Worm (Caenorhabditis elegans) whole organism, L2 larva: ENCODE data around the gene algn-2.
A peak's percentile ranks its signal among the peaks of the same experiment; 100 is the strongest.

Experiments
- C34F6.9 ChIP-seq: fragments of 150-350 bp; optimal IDR thresholded peaks from 2 replicates; lab custom pipeline; 2014; ENCODE audit warnings: missing biosample characterization, missing genetic modification characterization
- F13H6.1 ChIP-seq: sonication (generic microtip); optimal IDR thresholded peaks from 2 replicates; lab custom pipeline; 2016; ENCODE audit warnings: missing genetic modification characterization, missing compliant biosample characterization
- R02D3.7 ChIP-seq: fragments of 150-350 bp; optimal IDR thresholded peaks from 2 replicates; lab custom pipeline; 2014; ENCODE audit warnings: missing biosample characterization, missing genetic modification characterization
- Y55F3AM.14 ChIP-seq: fragments of 200-800 bp; sonication (Bioruptor generic); optimal IDR thresholded peaks from 2 replicates; lab custom pipeline; 2018; ENCODE audit warnings: mild to moderate bottlenecking, missing genetic modification characterization, missing compliant biosample characterization
- ZK546.5 ChIP-seq: sonication (generic microtip); optimal IDR thresholded peaks from 2 replicates; lab custom pipeline; 2017; ENCODE audit warnings: missing biosample characterization, missing genetic modification characterization
- alr-1 ChIP-seq: fragments of 150-350 bp; optimal IDR thresholded peaks from 2 replicates; lab custom pipeline; 2014; ENCODE audit warnings: missing biosample characterization, missing genetic modification characterization
- aly-2 ChIP-seq: fragments of 150-350 bp; optimal IDR thresholded peaks from 2 replicates; lab custom pipeline; 2014; ENCODE audit warnings: missing biosample characterization, missing genetic modification characterization
- ama-1 ChIP-seq: fragments of 150-350 bp; optimal IDR thresholded peaks from 2 replicates; lab custom pipeline; 2018; ENCODE audit warnings: inconsistent platforms
- blmp-1 ChIP-seq: sonication (generic microtip); optimal IDR thresholded peaks from 2 replicates; lab custom pipeline; 2017; ENCODE audit warnings: missing genetic modification characterization, mild to moderate bottlenecking, missing compliant biosample characterization, antibody characterized with exemption, moderate library complexity; ENCODE audit not compliant: insufficient read depth
- ceh-16 ChIP-seq: fragments of 150-350 bp; optimal IDR thresholded peaks from 2 replicates; lab custom pipeline; 2014; ENCODE audit warnings: missing biosample characterization, missing genetic modification characterization
- ceh-82 ChIP-seq: fragments of 150-350 bp; optimal IDR thresholded peaks from 2 replicates; lab custom pipeline; 2014; ENCODE audit warnings: missing biosample characterization, missing genetic modification characterization
- crh-2 ChIP-seq: sonication (generic microtip); optimal IDR thresholded peaks from 2 replicates; lab custom pipeline; 2017; ENCODE audit warnings: missing biosample characterization, missing genetic modification characterization
- dmd-4 ChIP-seq: sonication (generic microtip); optimal IDR thresholded peaks from 2 replicates; lab custom pipeline; 2017; ENCODE audit warnings: missing biosample characterization, missing genetic modification characterization
- egl-27 ChIP-seq: sonication (generic microtip); optimal IDR thresholded peaks from 3 replicates; lab custom pipeline; 2017; ENCODE audit warnings: missing biosample characterization, missing genetic modification reagents, missing genetic modification characterization
- elt-1 ChIP-seq: fragments of 150-350 bp; optimal IDR thresholded peaks from 2 replicates; lab custom pipeline; 2014; ENCODE audit warnings: missing biosample characterization, missing genetic modification characterization
- elt-3 ChIP-seq: sonication (generic microtip); optimal IDR thresholded peaks from 2 replicates; lab custom pipeline; 2017; ENCODE audit warnings: missing biosample characterization, missing genetic modification characterization
- fos-1 ChIP-seq: fragments of 150-350 bp; optimal IDR thresholded peaks from 2 replicates; lab custom pipeline; 2014; ENCODE audit warnings: missing biosample characterization, missing genetic modification characterization
- gmeb-1 ChIP-seq: fragments of 150-350 bp; optimal IDR thresholded peaks from 2 replicates; lab custom pipeline; 2014; ENCODE audit warnings: missing biosample characterization, missing genetic modification characterization
- lin-11 ChIP-seq: fragments of 150-350 bp; sonication (generic microtip); optimal IDR thresholded peaks from 2 replicates; lab custom pipeline; 2014; ENCODE audit warnings: missing biosample characterization, missing genetic modification characterization, inconsistent platforms, mixed read lengths
- lin-13 ChIP-seq: fragments of 150-350 bp; optimal IDR thresholded peaks from 2 replicates; lab custom pipeline; 2014; ENCODE audit warnings: missing biosample characterization, missing genetic modification reagents, missing genetic modification characterization
- lin-39 ChIP-seq: fragments of 150-350 bp; optimal IDR thresholded peaks from 2 replicates; lab custom pipeline; 2014; ENCODE audit warnings: missing biosample characterization, missing genetic modification reagents, missing genetic modification characterization
- lsy-2 ChIP-seq, 2 experiments: fragments of 150-350 bp in 1 of 2; sonication (generic microtip) in 1 of 2; optimal IDR thresholded peaks; 2 replicates each; lab custom pipeline; 2014 to 2017; ENCODE audit warnings: missing biosample characterization in 2 of 2, missing genetic modification characterization in 2 of 2
- mab-5 ChIP-seq: fragments of 150-350 bp; optimal IDR thresholded peaks from 2 replicates; lab custom pipeline; 2014; ENCODE audit warnings: missing biosample characterization, missing genetic modification characterization
- mbf-1 ChIP-seq: sonication (generic microtip); optimal IDR thresholded peaks from 2 replicates; lab custom pipeline; 2017; ENCODE audit warnings: missing biosample characterization, missing genetic modification characterization
- mdl-1 ChIP-seq, 2 experiments: fragments of 150-350 bp in 1 of 2; sonication (generic microtip) in 1 of 2; optimal IDR thresholded peaks; 2 replicates each; lab custom pipeline; 2017; ENCODE audit warnings: missing biosample characterization in 2 of 2, missing genetic modification characterization in 2 of 2
- nhr-10 ChIP-seq: sonication (generic microtip); optimal IDR thresholded peaks from 2 replicates; lab custom pipeline; 2017; ENCODE audit warnings: missing biosample characterization, missing genetic modification characterization
- nhr-11 ChIP-seq: fragments of 150-350 bp; optimal IDR thresholded peaks from 2 replicates; lab custom pipeline; 2014; ENCODE audit warnings: missing biosample characterization, missing genetic modification characterization
- nhr-12 ChIP-seq: fragments of 150-350 bp; optimal IDR thresholded peaks from 2 replicates; lab custom pipeline; 2014; ENCODE audit warnings: missing biosample characterization, missing genetic modification characterization
- nhr-129 ChIP-seq: fragments of 150-350 bp; optimal IDR thresholded peaks from 2 replicates; lab custom pipeline; 2014; ENCODE audit warnings: missing biosample characterization, missing genetic modification characterization
- nhr-21 ChIP-seq: fragments of 150-350 bp; optimal IDR thresholded peaks from 2 replicates; lab custom pipeline; 2014; ENCODE audit warnings: missing biosample characterization, missing genetic modification characterization
- nhr-23 ChIP-seq: fragments of 150-350 bp; optimal IDR thresholded peaks from 2 replicates; lab custom pipeline; 2014; ENCODE audit warnings: missing biosample characterization, missing genetic modification reagents, missing genetic modification characterization
- nhr-237 ChIP-seq: fragments of 150-350 bp; optimal IDR thresholded peaks from 2 replicates; lab custom pipeline; 2014; ENCODE audit warnings: missing biosample characterization, missing genetic modification characterization
- nhr-25 ChIP-seq: fragments of 150-350 bp; sonication (generic microtip); optimal IDR thresholded peaks from 3 replicates; lab custom pipeline; 2014; ENCODE audit warnings: missing biosample characterization, missing genetic modification characterization
- nhr-6 ChIP-seq: fragments of 150-350 bp; optimal IDR thresholded peaks from 2 replicates; lab custom pipeline; 2014; ENCODE audit warnings: missing biosample characterization, missing genetic modification characterization
- nhr-77 ChIP-seq: fragments of 150-350 bp; optimal IDR thresholded peaks from 2 replicates; lab custom pipeline; 2014; ENCODE audit warnings: missing biosample characterization, missing genetic modification characterization
- peb-1 ChIP-seq: fragments of 150-350 bp; optimal IDR thresholded peaks from 2 replicates; lab custom pipeline; 2014; ENCODE audit warnings: missing biosample characterization, missing genetic modification characterization
- sem-4 ChIP-seq: fragments of 150-350 bp; optimal IDR thresholded peaks from 2 replicates; lab custom pipeline; 2014; ENCODE audit warnings: missing biosample characterization, missing genetic modification reagents, missing genetic modification characterization
- skn-1 ChIP-seq: sonication (generic microtip); optimal IDR thresholded peaks from 2 replicates; lab custom pipeline; 2017; ENCODE audit warnings: missing biosample characterization, missing genetic modification characterization
- sma-3 ChIP-seq: sonication (generic microtip); optimal IDR thresholded peaks from 2 replicates; lab custom pipeline; 2016; ENCODE audit warnings: missing genetic modification reagents, missing genetic modification characterization, missing compliant biosample characterization
- sma-9 ChIP-seq, 2 experiments: fragments of 150-350 bp in 1 of 2; sonication (generic microtip) in 1 of 2; optimal IDR thresholded peaks; 2 replicates each; lab custom pipeline; 2014 to 2016; ENCODE audit warnings: missing genetic modification characterization in 2 of 2, mild to moderate bottlenecking in 1 of 2, missing biosample characterization in 1 of 2, missing compliant biosample characterization in 1 of 2, missing genetic modification reagents in 1 of 2, moderate library complexity in 1 of 2
- snpc-4 ChIP-seq: fragments of 150-350 bp; optimal IDR thresholded peaks from 2 replicates; lab custom pipeline; 2014; ENCODE audit warnings: missing biosample characterization, missing genetic modification characterization
- unc-39 ChIP-seq: fragments of 150-350 bp; optimal IDR thresholded peaks from 2 replicates; lab custom pipeline; 2014; ENCODE audit warnings: missing biosample characterization, missing genetic modification characterization
- unc-55 ChIP-seq: fragments of 150-350 bp; sonication (generic microtip); optimal IDR thresholded peaks from 3 replicates; lab custom pipeline; 2014; ENCODE audit warnings: missing biosample characterization, missing genetic modification reagents, missing genetic modification characterization
- unc-62 ChIP-seq: fragments of 150-350 bp; optimal IDR thresholded peaks from 2 replicates; lab custom pipeline; 2014; ENCODE audit warnings: missing biosample characterization, missing genetic modification reagents, missing genetic modification characterization
- zag-1 ChIP-seq: fragments of 150-350 bp; optimal IDR thresholded peaks from 2 replicates; lab custom pipeline; 2014; ENCODE audit warnings: missing biosample characterization, missing genetic modification characterization
- ztf-1 ChIP-seq: fragments of 200-800 bp; sonication (Bioruptor generic); conservative IDR thresholded peaks from 2 replicates; pipeline ENCODE4 v1.3.6; 2022; ENCODE audit warnings: missing genetic modification characterization, missing compliant biosample characterization
- ztf-11 ChIP-seq: sonication (generic microtip); optimal IDR thresholded peaks from 2 replicates; lab custom pipeline; 2017; ENCODE audit warnings: missing biosample characterization, missing genetic modification characterization
- ztf-4 ChIP-seq: fragments of 150-350 bp; optimal IDR thresholded peaks from 2 replicates; lab custom pipeline; 2014; ENCODE audit warnings: missing biosample characterization, missing genetic modification characterization

The algn-2 gene

DNA sequence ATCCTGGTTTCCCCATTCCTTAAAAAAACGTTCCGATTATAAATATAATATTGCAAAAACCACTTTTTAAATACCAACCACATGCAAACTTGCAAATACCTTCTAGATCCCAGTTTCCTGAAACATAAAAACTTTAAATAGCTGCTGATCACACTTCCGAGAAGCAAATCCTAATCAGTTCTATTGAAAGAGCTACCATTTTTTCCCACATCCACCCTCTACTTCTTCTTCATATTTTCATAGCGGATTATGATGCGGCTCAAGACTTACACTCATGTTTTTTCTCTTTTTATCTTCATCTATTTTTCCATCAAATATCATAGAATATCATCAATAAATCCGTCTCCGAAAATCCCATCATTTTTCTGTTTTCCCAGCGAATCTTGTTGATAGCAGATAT, 48.2 kb upstream of the algn-2 start:
- peak; percentile 17 for TF ChIP-seq sma-9 (GFP tag; optimal IDR thresholded peaks at IDR 0.05; lab: Kevin White, UChicago)
- no peak for TF ChIP-seq sma-9 (tag; optimal IDR thresholded peaks at IDR 0.05; lab: Kevin White, UChicago)
- TF ChIP-seq sem-4 (tag; lab: Kevin White, UChicago), result no peak

DNA sequence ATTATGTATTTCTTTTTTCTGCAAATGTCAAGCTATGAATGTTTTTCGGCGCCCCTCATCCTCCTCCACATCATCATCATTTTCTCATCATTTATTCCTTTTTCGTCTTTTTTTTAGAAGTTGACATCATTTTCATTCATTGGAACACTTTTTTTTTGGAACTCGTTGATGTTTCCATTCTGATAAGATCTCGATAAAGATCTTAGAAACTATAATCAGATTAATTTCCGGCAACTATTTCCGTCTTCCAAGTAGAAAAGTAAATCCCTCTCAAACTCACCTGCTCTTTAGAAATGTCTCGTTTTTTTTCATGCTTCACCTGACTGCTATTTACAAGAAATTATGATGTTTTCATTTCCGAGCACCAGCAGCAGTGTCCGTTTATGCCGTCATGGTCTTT, 46.2 kb upstream of the algn-2 start:
- TF ChIP-seq nhr-10 (tag; lab: Kevin White, UChicago) (no peak), zag-1 (no peak), Y55F3AM.14 (no peak), nhr-21 (tag; lab: Kevin White, UChicago) (peak; percentile 28), elt-1 (peak; percentile 25), nhr-12 (tag; lab: Kevin White, UChicago) (no peak), unc-39 (tag; lab: Kevin White, UChicago) (no peak), sma-9 (GFP tag; optimal IDR thresholded peaks at IDR 0.05; lab: Kevin White, UChicago) (peak; percentile 3), sma-9 (tag; optimal IDR thresholded peaks at IDR 0.05; lab: Kevin White, UChicago) (no peak), R02D3.7 (tag; lab: Kevin White, UChicago) (no peak), lsy-2 (tag; optimal IDR thresholded peaks at IDR 0.05; lab: Kevin White, UChicago) (peak in 1 of 2 experiments; percentile 2)
- TF ChIP-seq, all 48 proteins: peak for 4

DNA sequence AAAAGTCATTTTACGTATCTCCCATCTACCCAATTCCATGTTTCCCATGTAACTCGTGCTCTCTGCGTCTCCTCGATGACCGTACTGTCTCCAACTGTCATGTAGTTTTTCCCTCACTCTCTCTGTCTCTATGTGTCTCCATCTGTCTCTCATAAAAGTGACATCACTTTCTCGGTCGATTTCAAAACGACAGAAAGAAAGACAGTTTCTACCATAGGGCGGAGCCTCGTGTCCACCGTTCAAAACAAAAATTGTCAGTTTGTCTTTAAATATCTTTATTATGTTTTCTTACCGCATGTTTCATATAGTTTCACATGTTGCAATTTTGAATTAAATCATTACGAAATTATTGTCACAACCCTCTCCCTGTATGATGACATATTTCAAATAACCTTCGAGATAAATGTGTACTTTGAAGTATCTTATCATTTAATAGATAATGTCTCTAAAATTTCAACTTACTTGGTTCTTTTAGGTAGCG, 44.8 kb upstream of the algn-2 start:
- TF ChIP-seq gmeb-1 (tag; lab: Kevin White, UChicago) (peak; percentile 67), aly-2 (tag; lab: Kevin White, UChicago) (no peak), dmd-4 (tag; lab: Kevin White, UChicago) (no peak), ZK546.5 (tag; lab: Kevin White, UChicago) (no peak), ama-1 (peak; percentile 48), F13H6.1 (peak; percentile 92), sem-4 (tag; lab: Kevin White, UChicago) (peak; percentile 83), egl-27 (tag; lab: Kevin White, UChicago) (peak; percentile 89), lsy-2 (tag; optimal IDR thresholded peaks at IDR 0.05; lab: Kevin White, UChicago) (peak; percentile 12 to 87), skn-1 (tag; lab: Kevin White, UChicago) (no peak), nhr-21 (tag; lab: Kevin White, UChicago) (peak; percentile 92), unc-55 (GFP tag; lab: Kevin White, UChicago) (peak; percentile 84), mab-5 (peak; percentile 39), nhr-12 (tag; lab: Kevin White, UChicago) (no peak), unc-62 (GFP tag; lab: Kevin White, UChicago) (peak; percentile 85), lin-13 (GFP tag; lab: Kevin White, UChicago) (peak; percentile 67), ceh-16 (tag; lab: Kevin White, UChicago) (peak; percentile 34), alr-1 (no peak), nhr-77 (peak; percentile 44), R02D3.7 (tag; lab: Kevin White, UChicago) (no peak), fos-1 (tag; lab: Kevin White, UChicago) (peak; percentile 94), blmp-1 (tag; lab: Kevin White, UChicago) (peak; percentile 69), peb-1 (tag; lab: Kevin White, UChicago) (no peak), sma-9 (GFP tag; optimal IDR thresholded peaks at IDR 0.05; lab: Kevin White, UChicago) (peak; percentile 98), sma-9 (tag; optimal IDR thresholded peaks at IDR 0.05; lab: Kevin White, UChicago) (peak; percentile 82), Y55F3AM.14 (peak; percentile 77), sma-3 (peak; percentile 95), lin-39 (no peak), nhr-129 (tag; lab: Kevin White, UChicago) (peak; percentile 90), crh-2 (tag; lab: Kevin White, UChicago) (peak; percentile 87), ceh-82 (tag; lab: Kevin White, UChicago) (no peak), nhr-237 (tag; lab: Kevin White, UChicago) (no peak), nhr-6 (tag; lab: Kevin White, UChicago) (peak; percentile 94), lin-11 (no peak), nhr-10 (tag; lab: Kevin White, UChicago) (no peak), mbf-1 (tag; lab: Kevin White, UChicago) (no peak), C34F6.9 (tag; lab: Kevin White, UChicago) (peak; percentile 85), ztf-4 (tag; lab: Kevin White, UChicago) (peak; percentile 79), nhr-11 (tag; lab: Kevin White, UChicago) (no peak), snpc-4 (tag; lab: Kevin White, UChicago) (peak; percentile 4), elt-1 (peak; percentile 30), unc-39 (tag; lab: Kevin White, UChicago) (no peak), ztf-1 (GFP tag; lab: Robert Waterston, UW) (no peak), nhr-25 (tag; lab: Kevin White, UChicago) (peak; percentile 93), mdl-1 (tag; optimal IDR thresholded peaks at IDR 0.05; lab: Kevin White, UChicago) (peak; percentile 64 to 71), zag-1 (no peak), ztf-11 (tag; lab: Kevin White, UChicago) (no peak), nhr-23 (tag; lab: Kevin White, UChicago) (no peak), elt-3 (tag; lab: Kevin White, UChicago) (no peak)
